Fruit fly (Drosophila melanogaster) whole organism, prepupa: ENCODE data around the gene PIG-K.
A peak's percentile ranks its signal among the peaks of the same experiment; 100 is the strongest.

Experiments used
- CG34406 ChIP-seq: fragments of 200-800 bp; sonication (Bioruptor generic); optimal IDR thresholded peaks from 3 replicates; lab custom pipeline; 2016; ENCODE audit warnings: missing biosample characterization, missing genetic modification characterization
- CG6276 ChIP-seq: fragments of 200-800 bp; sonication (Bioruptor generic); optimal IDR thresholded peaks from 2 replicates; lab custom pipeline; 2017; ENCODE audit warnings: missing biosample characterization, mild to moderate bottlenecking, missing genetic modification characterization
- CG6854 ChIP-seq: fragments of 200-800 bp; sonication (Bioruptor generic); optimal IDR thresholded peaks from 2 replicates; lab custom pipeline; 2017; ENCODE audit warnings: missing biosample characterization, mild to moderate bottlenecking, missing genetic modification characterization
- CG8119 ChIP-seq: fragments of 200-800 bp; sonication (Bioruptor generic); IDR thresholded peaks from 3 replicates; pipeline ENCODE4 v1.3.6; 2022; ENCODE audit warnings: missing biosample characterization, missing genetic modification characterization
- CG8319 ChIP-seq: fragments of 200-800 bp; sonication (Bioruptor generic); optimal IDR thresholded peaks from 3 replicates; lab custom pipeline; 2016; ENCODE audit warnings: missing biosample characterization, missing genetic modification characterization
- CG9139 ChIP-seq: fragments of 200-800 bp; sonication (Bioruptor generic); optimal IDR thresholded peaks from 3 replicates; lab custom pipeline; 2017; ENCODE audit warnings: missing biosample characterization, mild to moderate bottlenecking, missing genetic modification characterization
- OdsH ChIP-seq: fragments of 200-800 bp; sonication (Bioruptor generic); optimal IDR thresholded peaks from 3 replicates; lab custom pipeline; 2016; ENCODE audit warnings: missing biosample characterization, missing genetic modification characterization
- dac ChIP-seq: fragments of 200-800 bp; sonication (Bioruptor generic); optimal IDR thresholded peaks from 2 replicates; lab custom pipeline; 2017; ENCODE audit warnings: missing biosample characterization, mild to moderate bottlenecking, missing genetic modification characterization
- net ChIP-seq: fragments of 200-800 bp; sonication (Bioruptor generic); optimal IDR thresholded peaks from 3 replicates; lab custom pipeline; 2016; ENCODE audit warnings: missing biosample characterization, missing genetic modification characterization

dm6 chrX:2005840-2006239, 3.3 kb downstream of the PIG-K start:
- no peak for TF ChIP-seq OdsH (GFP tag; lab: Kevin White, UChicago)
- no peak for TF ChIP-seq CG6276
- TF ChIP-seq CG9139 (GFP tag; lab: Kevin White, UChicago), result no peak
- TF ChIP-seq dac (GFP tag; lab: Kevin White, UChicago), result peak; percentile 36
- TF ChIP-seq CG34406 (GFP tag; lab: Kevin White, UChicago), result peak; percentile 51
- peak; percentile 76 for TF ChIP-seq CG6854
- peak; percentile 20 for TF ChIP-seq CG8319 (GFP tag; lab: Kevin White, UChicago)
- no peak for TF ChIP-seq CG8119 (GFP tag; lab: Robert Waterston, UW)
- peak; percentile 61 for TF ChIP-seq net (GFP tag; lab: Kevin White, UChicago)
